Worm (Caenorhabditis elegans): ENCODE measurements around the gene mrp-7.
"Not testable (repeated sequence)": the region's sequence is repeated elsewhere in the genome, so short reads cannot be mapped to it uniquely, and the experiment has no call there.

The mrp-7 gene

ce11 chrV:19710514-19710913 is 35.9 kb downstream of the mrp-7 start, which contains the start of gene Y43F8C.15:
Y43F8C.15 (minus strand) TSS chrV:19710614.
- not testable (repeated sequence) for TF ChIP-seq ets-4 (GFP tag; optimal IDR thresholded peaks at IDR 0.05); B0261.1 (tag; optimal IDR thresholded peaks at IDR 0.05); bed-1 (GFP tag; IDR thresholded peaks at IDR 0.05)

- TF ChIP-seq F57C9.4 (tag; optimal IDR thresholded peaks at IDR 0.05); nhr-179 (tag; optimal IDR thresholded peaks at IDR 0.05); egl-18 (GFP tag; IDR thresholded peaks at IDR 0.05): not testable (repeated sequence)
Observed at ce11 chrV:19711646-19712045, 37.0 kb downstream of the mrp-7 start, which contains the start of gene Y43F8C.23. Y43F8C.23 (minus strand) TSS chrV:19711746.

- TF ChIP-seq ceh-27 (GFP tag; optimal IDR thresholded peaks at IDR 0.05): no peak
- TF ChIP-seq attf-5 (GFP tag; optimal IDR thresholded peaks at IDR 0.05): no peak
- no peak for TF ChIP-seq nhr-120 (GFP tag; IDR thresholded peaks at IDR 0.05)
- TF ChIP-seq pbrm-1 (GFP tag; IDR thresholded peaks at IDR 0.05): no peak
- TF ChIP-seq sea-2 (GFP tag; IDR thresholded peaks at IDR 0.05): no peak
- TF ChIP-seq nfya-1 (tag; optimal IDR thresholded peaks at IDR 0.05; ENCODE audit: borderline replicate concordance, insufficient read depth): no peak
- TF ChIP-seq snpc-3.4 (tag; optimal IDR thresholded peaks at IDR 0.05): no peak
- TF ChIP-seq aptf-2 (GFP tag; conservative IDR thresholded peaks at IDR 0.05): no peak
Observed at ce11 chrV:19715419-19715818, 40.8 kb downstream of the mrp-7 start, which contains the start of gene Y43F8C.16. Y43F8C.16 (minus strand) TSS chrV:19715519.

- no peak for TF ChIP-seq unc-62 (GFP tag; optimal IDR thresholded peaks at IDR 0.05)
- 0 out of 2 replicates have a peak, but pooled peaks have one; percentile 43 for TF ChIP-seq cebp-2 (GFP tag; IDR thresholded peaks at IDR 0.05)
Observed at ce11 chrV:19715847-19716246, 41.2 kb downstream of the mrp-7 start, which contains the start of gene Y43F8C.17. Y43F8C.17 (plus strand) TSS chrV:19716147.

ce11 chrV:19717933-19718332 is 43.3 kb downstream of the mrp-7 start:
- TF ChIP-seq snpc-4 (GFP tag; optimal IDR thresholded peaks at IDR 0.05) (no peak), snpc-4 (tag; optimal IDR thresholded peaks at IDR 0.05) (no peak), snpc-1.1 (tag; optimal IDR thresholded peaks at IDR 0.05; ENCODE audit: insufficient read depth) (no peak), hmg-20 (GFP tag; IDR thresholded peaks at IDR 0.05) (no peak), hmg-1.2 (GFP tag; IDR thresholded peaks at IDR 0.05) (no peak), nfyb-1 (GFP tag; IDR thresholded peaks at IDR 0.05) (no peak), nhr-80 (tag; optimal IDR thresholded peaks at IDR 0.05) (peak; percentile 23), lsy-27 (tag; optimal IDR thresholded peaks at IDR 0.05; ENCODE audit: borderline replicate concordance, insufficient read depth) (no peak), ceh-27 (GFP tag; optimal IDR thresholded peaks at IDR 0.05) (no peak)

- TF ChIP-seq F39B2.1 (GFP tag; IDR thresholded peaks at IDR 0.05) (no peak), ama-1 (optimal IDR thresholded peaks at IDR 0.05) (no peak), ama-1 (GFP tag; optimal IDR thresholded peaks at IDR 0.05) (no peak), tlf-1 (GFP tag; optimal IDR thresholded peaks at IDR 0.05) (no peak), snpc-4 (GFP tag; optimal IDR thresholded peaks at IDR 0.05) (no peak), snpc-4 (tag; optimal IDR thresholded peaks at IDR 0.05) (no peak), lag-1 (GFP tag; IDR thresholded peaks at IDR 0.05) (no peak), Y67H2A.10 (GFP tag; conservative IDR thresholded peaks at IDR 0.05) (no peak), atf-7 (tag; optimal IDR thresholded peaks at IDR 0.05) (no peak), F23B12.7 (tag; optimal IDR thresholded peaks at IDR 0.05; ENCODE audit: insufficient read depth) (no peak), F57A8.1 (GFP tag; optimal IDR thresholded peaks at IDR 0.05) (no peak), tbp1 (GFP tag; optimal IDR thresholded peaks at IDR 0.05) (no peak), T26A5.8 (tag; optimal IDR thresholded peaks at IDR 0.05) (no peak), F55B11.4 (tag; optimal IDR thresholded peaks at IDR 0.05; ENCODE audit: borderline replicate concordance, insufficient read depth) (no peak), F22D6.2 (tag; optimal IDR thresholded peaks at IDR 0.05) (no peak), ZK185.1 (tag; optimal IDR thresholded peaks at IDR 0.05; ENCODE audit: poor library complexity, severe bottlenecking) (no peak), attf-3 (GFP tag; conservative IDR thresholded peaks at IDR 0.05) (no peak), T07F8.4 (tag; optimal IDR thresholded peaks at IDR 0.05) (no peak), F33H1.4 (GFP tag; IDR thresholded peaks at IDR 0.05) (no peak)
Observed at ce11 chrV:19718660-19719059, 44.0 kb downstream of the mrp-7 start.
